Fruit fly (Drosophila melanogaster) whole organism, adult: ENCODE measurements around the gene bol.

Experiments
- CG11617 ChIP-seq: fragments of 200-800 bp; sonication (Bioruptor generic); optimal IDR thresholded peaks from 2 replicates; lab custom pipeline; 2017; ENCODE audit warnings: mild to moderate bottlenecking, missing biosample characterization, missing genetic modification reagents, missing genetic modification characterization
- CG12768 ChIP-seq: fragments of 200-800 bp; sonication (Bioruptor generic); optimal IDR thresholded peaks from 2 replicates; lab custom pipeline; 2017; ENCODE audit warnings: missing biosample characterization, missing genetic modification characterization, mild to moderate bottlenecking, moderate library complexity, missing genetic modification reagents
- CG14711 ChIP-seq: fragments of 200-800 bp; sonication (Bioruptor generic); optimal IDR thresholded peaks from 2 replicates; lab custom pipeline; 2018; ENCODE audit warnings: missing biosample characterization, mild to moderate bottlenecking, missing genetic modification characterization, moderate library complexity
- CG1620 ChIP-seq: fragments of 200-800 bp; sonication (Bioruptor generic); optimal IDR thresholded peaks from 2 replicates; lab custom pipeline; 2016; ENCODE audit warnings: missing biosample characterization, missing genetic modification characterization
- CG33017 ChIP-seq: fragments of 200-800 bp; sonication (Bioruptor generic); optimal IDR thresholded peaks from 2 replicates; lab custom pipeline; 2018; ENCODE audit warnings: missing biosample characterization, mild to moderate bottlenecking, missing genetic modification characterization, moderate library complexity
- CG5204 ChIP-seq: fragments of 200-800 bp; sonication (Bioruptor generic); optimal IDR thresholded peaks from 2 replicates; lab custom pipeline; 2016; ENCODE audit warnings: missing biosample characterization, missing genetic modification characterization
- CG7045 ChIP-seq: fragments of 200-800 bp; sonication (Bioruptor generic); optimal IDR thresholded peaks from 2 replicates; lab custom pipeline; 2017; ENCODE audit warnings: missing biosample characterization, mild to moderate bottlenecking, missing genetic modification characterization
- CG7101 ChIP-seq: fragments of 200-800 bp; sonication (Bioruptor generic); optimal IDR thresholded peaks from 2 replicates; lab custom pipeline; 2018; ENCODE audit warnings: missing biosample characterization, mild to moderate bottlenecking, missing genetic modification characterization, moderate library complexity
- Clk ChIP-seq: fragments of 200-800 bp; sonication (Bioruptor generic); optimal IDR thresholded peaks from 2 replicates; lab custom pipeline; 2017; ENCODE audit warnings: missing biosample characterization, missing genetic modification characterization
- Crg-1 ChIP-seq: fragments of 200-800 bp; sonication (Bioruptor generic); optimal IDR thresholded peaks from 2 replicates; lab custom pipeline; 2016; ENCODE audit warnings: missing biosample characterization, missing genetic modification characterization
- Hr96 ChIP-seq: fragments of 200-800 bp; sonication (Bioruptor generic); optimal IDR thresholded peaks from 2 replicates; lab custom pipeline; 2016; ENCODE audit warnings: missing biosample characterization, missing genetic modification characterization
- Mnt ChIP-seq: fragments of 200-800 bp; sonication (Bioruptor generic); optimal IDR thresholded peaks from 2 replicates; lab custom pipeline; 2016; ENCODE audit warnings: missing biosample characterization, mild to moderate bottlenecking, missing genetic modification characterization
- bab1 ChIP-seq: fragments of 200-800 bp; sonication (Bioruptor generic); optimal IDR thresholded peaks from 3 replicates; lab custom pipeline; 2019; ENCODE audit warnings: missing biosample characterization, mild to moderate bottlenecking, missing genetic modification characterization, moderate library complexity
- cic ChIP-seq: fragments of 200-800 bp; sonication (Bioruptor generic); optimal IDR thresholded peaks from 2 replicates; lab custom pipeline; 2017; ENCODE audit warnings: missing biosample characterization, mild to moderate bottlenecking, missing genetic modification characterization, moderate library complexity
- cnc ChIP-seq, 2 experiments: fragments of >200 bp; optimal IDR thresholded peaks; 2 replicates each; lab custom pipeline; 2017
- kay ChIP-seq: fragments of 200-800 bp; sonication (Bioruptor generic); peaks from one replicate; lab custom pipeline; 2016; ENCODE audit warnings: missing biosample characterization, missing genetic modification characterization, borderline replicate concordance
- ovo ChIP-seq: fragments of 200-800 bp; sonication (Bioruptor generic); optimal IDR thresholded peaks from 2 replicates; lab custom pipeline; 2016; ENCODE audit warnings: missing biosample characterization, missing genetic modification characterization
- pad ChIP-seq: fragments of 200-800 bp; sonication (Bioruptor generic); optimal IDR thresholded peaks from 3 replicates; lab custom pipeline; 2017; ENCODE audit warnings: missing biosample characterization, missing genetic modification characterization, mild to moderate bottlenecking, moderate library complexity, missing genetic modification reagents
- tj ChIP-seq: fragments of 200-800 bp; sonication (Bioruptor generic); optimal IDR thresholded peaks from 3 replicates; lab custom pipeline; 2017; ENCODE audit warnings: missing biosample characterization, mild to moderate bottlenecking, missing genetic modification characterization, moderate library complexity
- toe ChIP-seq: fragments of 200-800 bp; sonication (Bioruptor generic); optimal IDR thresholded peaks from 2 replicates; lab custom pipeline; 2016; ENCODE audit warnings: missing biosample characterization, missing genetic modification characterization

The bol gene

dm6 chr3L:9126021-9126811 lies 8.0 kb downstream of the bol start:
- TF ChIP-seq CG1620 (GFP tag; lab: Kevin White, UChicago) = no peak
- TF ChIP-seq kay (GFP tag; lab: Kevin White, UChicago) = peak; percentile 71
- TF ChIP-seq cic (GFP tag; lab: Kevin White, UChicago) = peak; percentile 15
- TF ChIP-seq CG7045 (GFP tag; lab: Kevin White, UChicago) = no peak

- TF ChIP-seq Mnt (GFP tag; lab: Kevin White, UChicago) = peak; percentile 74
- TF ChIP-seq ovo (GFP tag; lab: Kevin White, UChicago) = no peak
- peak; percentile 53 for TF ChIP-seq CG14711 (tag; lab: Kevin White, UChicago)
- TF ChIP-seq cic (GFP tag; lab: Kevin White, UChicago) = peak; percentile 24
- TF ChIP-seq CG12768 (GFP tag; lab: Kevin White, UChicago) = peak; percentile 42
- TF ChIP-seq CG33017 (tag; lab: Kevin White, UChicago) = peak; percentile 25
- TF ChIP-seq Hr96 (GFP tag; lab: Kevin White, UChicago) = no peak
- TF ChIP-seq CG5204 (GFP tag; lab: Kevin White, UChicago) = no peak
- TF ChIP-seq tj (GFP tag; lab: Kevin White, UChicago) = peak; percentile 27
- no peak for TF ChIP-seq CG1620 (GFP tag; lab: Kevin White, UChicago)
- TF ChIP-seq toe = no peak
- TF ChIP-seq kay (GFP tag; lab: Kevin White, UChicago) = peak; percentile 32
These were observed 8.8 kb downstream of the bol start for dm6 chr3L:9125261-9126020.

dm6 chr3L:9124923-9125260 lies 9.3 kb downstream of the bol start:
- TF ChIP-seq CG12768 (GFP tag; lab: Kevin White, UChicago) (no peak), CG33017 (tag; lab: Kevin White, UChicago) (no peak)

- no peak for TF ChIP-seq CG5204 (GFP tag; lab: Kevin White, UChicago)
- TF ChIP-seq Crg-1 (GFP tag; lab: Kevin White, UChicago) = no peak
- no peak for TF ChIP-seq bab1 (GFP tag; lab: Kevin White, UChicago)
- no peak for TF ChIP-seq CG7045 (GFP tag; lab: Kevin White, UChicago)
- TF ChIP-seq tj (GFP tag; lab: Kevin White, UChicago) = no peak
- TF ChIP-seq CG7101 = no peak
- no peak for TF ChIP-seq cnc (optimal IDR thresholded peaks at IDR 0.05; lab: Kevin White, UChicago)
- TF ChIP-seq Hr96 (GFP tag; lab: Kevin White, UChicago) = no peak
- no peak for TF ChIP-seq CG11617 (GFP tag; lab: Kevin White, UChicago)
- TF ChIP-seq Mnt (GFP tag; lab: Kevin White, UChicago) = no peak
- no peak for TF ChIP-seq toe
- no peak for TF ChIP-seq CG1620 (GFP tag; lab: Kevin White, UChicago)
- no peak for TF ChIP-seq CG12768 (GFP tag; lab: Kevin White, UChicago)
- no peak for TF ChIP-seq cic (GFP tag; lab: Kevin White, UChicago)
- no peak for TF ChIP-seq Clk (GFP tag; lab: Kevin White, UChicago)
- TF ChIP-seq kay (GFP tag; lab: Kevin White, UChicago) = no peak
- no peak for TF ChIP-seq ovo (GFP tag; lab: Kevin White, UChicago)
- no peak for TF ChIP-seq CG33017 (tag; lab: Kevin White, UChicago)
These were observed 12.9 kb downstream of the bol start for dm6 chr3L:9121289-9121688.

- TF ChIP-seq CG14711 (tag; lab: Kevin White, UChicago) (peak; percentile 18), tj (GFP tag; lab: Kevin White, UChicago) (no peak)
These were observed 14.6 kb downstream of the bol start for dm6 chr3L:9119564-9119963.

- TF ChIP-seq cnc (optimal IDR thresholded peaks at IDR 0.05; lab: Kevin White, UChicago) (no peak), CG11617 (GFP tag; lab: Kevin White, UChicago) (no peak), toe (no peak), Hr96 (GFP tag; lab: Kevin White, UChicago) (no peak), Clk (GFP tag; lab: Kevin White, UChicago) (no peak), Mnt (GFP tag; lab: Kevin White, UChicago) (no peak), pad (GFP tag; lab: Kevin White, UChicago) (no peak), CG14711 (tag; lab: Kevin White, UChicago) (no peak), CG5204 (GFP tag; lab: Kevin White, UChicago) (no peak), kay (GFP tag; lab: Kevin White, UChicago) (no peak), tj (GFP tag; lab: Kevin White, UChicago) (no peak), Crg-1 (GFP tag; lab: Kevin White, UChicago) (no peak), CG1620 (GFP tag; lab: Kevin White, UChicago) (no peak)
These were observed 18.6 kb downstream of the bol start for dm6 chr3L:9115654-9116053.
